Worm (Caenorhabditis elegans) whole organism, midembryonic: Measurements from ENCODE around the gene hmgr-1.

ENCODE experiments used
- T22C8.4 ChIP-seq: fragments of 200-800 bp; sonication (Bioruptor generic); IDR thresholded peaks from 2 replicates; pipeline ENCODE4 v1.3.6; 2022; ENCODE audit warnings: missing genetic modification characterization, missing compliant biosample characterization
- med-1 ChIP-seq: sonication (generic microtip); optimal IDR thresholded peaks from 2 replicates; lab custom pipeline; 2017; ENCODE audit warnings: missing genetic modification characterization, mild to moderate bottlenecking, missing compliant biosample characterization, antibody characterized with exemption, missing genetic modification reagents; ENCODE audit not compliant: insufficient read depth
- tab-1 ChIP-seq: fragments of 200-800 bp; sonication (Bioruptor generic); IDR thresholded peaks from 2 replicates; pipeline ENCODE4 v1.3.6; 2022; ENCODE audit warnings: missing genetic modification characterization, missing compliant biosample characterization
- ztf-23 ChIP-seq: fragments of 200-800 bp; sonication (Bioruptor generic); IDR thresholded peaks from 2 replicates; pipeline ENCODE4 v1.3.6; 2022; ENCODE audit warnings: missing genetic modification reagents, missing genetic modification characterization, missing compliant biosample characterization
- ztf-29 ChIP-seq: fragments of 200-800 bp; sonication (Bioruptor generic); IDR thresholded peaks from 2 replicates; pipeline ENCODE4 v1.3.6; 2022; ENCODE audit warnings: missing genetic modification reagents, missing genetic modification characterization, missing compliant biosample characterization

ce11 chrIII:7375434-7375833 lies 16.1 kb downstream of the hmgr-1 start:
- TF ChIP-seq med-1 (GFP tag; lab: Kevin White, UChicago) (no peak), ztf-29 (GFP tag; lab: Robert Waterston, UW) (no peak), T22C8.4 (GFP tag; lab: Robert Waterston, UW) (no peak), tab-1 (GFP tag; lab: Robert Waterston, UW) (no peak), ztf-23 (GFP tag; lab: Robert Waterston, UW) (no peak)
